Worm (Caenorhabditis elegans) whole organism, L1 larva: ENCODE data around the gene sptl-1.

Experiments used
- C34B4.2 ChIP-seq: sonication (generic microtip); optimal IDR thresholded peaks from 2 replicates; lab custom pipeline; 2017; ENCODE audit warnings: mild to moderate bottlenecking, missing genetic modification characterization, missing compliant biosample characterization
- F16B12.6 ChIP-seq: fragments of 150-350 bp; optimal IDR thresholded peaks from 2 replicates; lab custom pipeline; 2014; ENCODE audit warnings: missing biosample characterization, missing genetic modification characterization
- aha-1 ChIP-seq: fragments of 150-350 bp; optimal IDR thresholded peaks from 2 replicates; lab custom pipeline; 2014; ENCODE audit warnings: missing biosample characterization, missing genetic modification characterization
- aly-2 ChIP-seq: fragments of 150-350 bp; optimal IDR thresholded peaks from 2 replicates; lab custom pipeline; 2014; ENCODE audit warnings: missing biosample characterization, missing genetic modification characterization
- blmp-1 ChIP-seq: fragments of 150-350 bp; optimal IDR thresholded peaks from 2 replicates; lab custom pipeline; 2014; ENCODE audit warnings: missing biosample characterization, missing genetic modification characterization
- ceh-63 ChIP-seq: fragments of 200-800 bp; sonication (Bioruptor generic); optimal IDR thresholded peaks from 2 replicates; lab custom pipeline; 2018; ENCODE audit warnings: mild to moderate bottlenecking, missing genetic modification characterization, missing compliant biosample characterization
- ceh-8 ChIP-seq: fragments of 200-800 bp; sonication (Bioruptor generic); optimal IDR thresholded peaks from 2 replicates; lab custom pipeline; 2018; ENCODE audit warnings: mild to moderate bottlenecking, missing genetic modification characterization, moderate library complexity, missing compliant biosample characterization
- ceh-82 ChIP-seq, 3 experiments: fragments of 150-350 bp in 1 of 3; sonication (generic microtip) in 2 of 3; optimal IDR thresholded peaks; 2 replicates each; lab custom pipeline; 2014 to 2017; ENCODE audit warnings: missing biosample characterization in 3 of 3, missing genetic modification characterization in 3 of 3
- ceh-88 ChIP-seq: fragments of 200-800 bp; sonication (Bioruptor generic); IDR thresholded peaks from 2 replicates; pipeline ENCODE4 v1.3.6; 2022; ENCODE audit warnings: missing genetic modification characterization, missing compliant biosample characterization
- dpl-1 ChIP-seq, 3 experiments: fragments of 150-350 bp in 2 of 3; sonication (generic microtip) in 1 of 3; optimal IDR thresholded peaks; 2 replicates each; lab custom pipeline; 2014 to 2017; ENCODE audit warnings: missing biosample characterization in 3 of 3, missing genetic modification characterization in 3 of 3, missing genetic modification reagents in 3 of 3
- efl-1 ChIP-seq, 4 experiments: fragments of 150-350 bp; optimal IDR thresholded peaks in 3 of 4; peaks in 1 of 4; 1 replicate in 1 of 4; 2 replicates in 3 of 4; lab custom pipeline; 2014; ENCODE audit warnings: missing biosample characterization in 2 of 4, missing genetic modification characterization in 2 of 4, missing genetic modification reagents in 2 of 4
- efl-3 ChIP-seq: fragments of 200-800 bp; sonication (Bioruptor generic); optimal IDR thresholded peaks from 2 replicates; lab custom pipeline; 2018; ENCODE audit warnings: mild to moderate bottlenecking, missing genetic modification characterization, missing compliant biosample characterization
- egl-13 ChIP-seq: sonication (generic microtip); optimal IDR thresholded peaks from 2 replicates; lab custom pipeline; 2016; ENCODE audit warnings: missing genotype, missing genetic modification reagents, missing genetic modification characterization, missing compliant biosample characterization
- elt-3 ChIP-seq, 6 experiments: fragments of 150-350 bp in 1 of 6; sonication (generic microtip); optimal IDR thresholded peaks; 2 replicates each; lab custom pipeline; 2017 to 2018; ENCODE audit warnings: missing biosample characterization in 6 of 6, missing genetic modification characterization in 6 of 6, inconsistent platforms in 1 of 6
- fkh-10 ChIP-seq: sonication (generic microtip); optimal IDR thresholded peaks from 2 replicates; lab custom pipeline; 2017; ENCODE audit warnings: missing biosample characterization, missing genetic modification reagents, missing genetic modification characterization
- fkh-8 ChIP-seq: sonication (generic microtip); optimal IDR thresholded peaks from 2 replicates; lab custom pipeline; 2016; ENCODE audit warnings: mild to moderate bottlenecking, missing genetic modification characterization, missing compliant biosample characterization
- hlh-17 ChIP-seq: fragments of 200-800 bp; sonication (Bioruptor generic); optimal IDR thresholded peaks from 2 replicates; lab custom pipeline; 2018; ENCODE audit warnings: missing genetic modification characterization, mild to moderate bottlenecking, missing compliant biosample characterization, moderate library complexity, borderline replicate concordance
- hlh-4 ChIP-seq: sonication (generic microtip); optimal IDR thresholded peaks from 2 replicates; lab custom pipeline; 2016; ENCODE audit warnings: mild to moderate bottlenecking, missing genetic modification characterization, missing compliant biosample characterization
- irx-1 ChIP-seq: sonication (generic microtip); optimal IDR thresholded peaks from 2 replicates; lab custom pipeline; 2016; ENCODE audit warnings: missing genetic modification characterization, missing compliant biosample characterization
- lin-15B ChIP-seq: fragments of 150-350 bp; sonication (generic microtip); optimal IDR thresholded peaks from 3 replicates; lab custom pipeline; 2014; ENCODE audit warnings: missing biosample characterization, missing genetic modification characterization
- lin-35 ChIP-seq, 2 experiments: fragments of 150-350 bp; optimal IDR thresholded peaks; 2 replicates each; lab custom pipeline; 2014; ENCODE audit warnings: missing biosample characterization in 2 of 2, missing genetic modification characterization in 2 of 2, missing genetic modification reagents in 2 of 2
- lir-3 ChIP-seq: sonication (generic microtip); optimal IDR thresholded peaks from 2 replicates; lab custom pipeline; 2016; ENCODE audit warnings: mild to moderate bottlenecking, missing genetic modification characterization, moderate library complexity, missing compliant biosample characterization; ENCODE audit not compliant: poor library complexity
- mep-1 ChIP-seq: fragments of 150-350 bp; optimal IDR thresholded peaks from 2 replicates; lab custom pipeline; 2014; ENCODE audit warnings: missing biosample characterization, missing genetic modification characterization
- nhr-47 ChIP-seq: sonication (generic microtip); optimal IDR thresholded peaks from 2 replicates; lab custom pipeline; 2016; ENCODE audit warnings: mild to moderate bottlenecking, missing genetic modification characterization, moderate library complexity, missing compliant biosample characterization
- nhr-71 ChIP-seq: sonication (generic microtip); optimal IDR thresholded peaks from 2 replicates; lab custom pipeline; 2016; ENCODE audit warnings: mild to moderate bottlenecking, missing genetic modification characterization, moderate library complexity, missing compliant biosample characterization
- nhr-84 ChIP-seq: sonication (generic microtip); optimal IDR thresholded peaks from 2 replicates; lab custom pipeline; 2017; ENCODE audit warnings: missing biosample characterization, missing genetic modification characterization
- nhr-85 ChIP-seq: sonication (generic microtip); peaks from one replicate; lab custom pipeline; 2016; ENCODE audit warnings: missing genetic modification characterization, inconsistent platforms, missing compliant biosample characterization
- nhr-90 ChIP-seq: sonication (generic microtip); optimal IDR thresholded peaks from 2 replicates; lab custom pipeline; 2016; ENCODE audit warnings: mild to moderate bottlenecking, missing genetic modification characterization, missing compliant biosample characterization; ENCODE audit not compliant: poor library complexity
- pax-3 ChIP-seq: fragments of 200-800 bp; sonication (Bioruptor generic); optimal IDR thresholded peaks from 2 replicates; lab custom pipeline; 2018; ENCODE audit warnings: mild to moderate bottlenecking, missing genetic modification characterization, moderate library complexity, missing compliant biosample characterization
- rnt-1 ChIP-seq: sonication (generic microtip); optimal IDR thresholded peaks from 2 replicates; lab custom pipeline; 2016; ENCODE audit warnings: mild to moderate bottlenecking, missing genetic modification characterization, moderate library complexity, missing compliant biosample characterization
- skn-1 ChIP-seq: fragments of 150-350 bp; optimal IDR thresholded peaks from 2 replicates; lab custom pipeline; 2014; ENCODE audit warnings: missing biosample characterization, missing genetic modification characterization
- snpc-4 ChIP-seq: fragments of 150-350 bp; optimal IDR thresholded peaks from 2 replicates; lab custom pipeline; 2014; ENCODE audit warnings: missing biosample characterization, missing genetic modification characterization
- snu-23 ChIP-seq: sonication (generic microtip); optimal IDR thresholded peaks from 2 replicates; lab custom pipeline; 2016; ENCODE audit warnings: missing genetic modification characterization, missing compliant biosample characterization
- sptf-1 ChIP-seq: fragments of 150-350 bp; optimal IDR thresholded peaks from 2 replicates; lab custom pipeline; 2014; ENCODE audit warnings: missing biosample characterization, missing genetic modification characterization
- sup-37 ChIP-seq: fragments of 200-800 bp; sonication (Bioruptor generic); optimal IDR thresholded peaks from 2 replicates; lab custom pipeline; 2018; ENCODE audit warnings: mild to moderate bottlenecking, missing genetic modification characterization, missing compliant biosample characterization
- unc-130 ChIP-seq: fragments of 150-350 bp; optimal IDR thresholded peaks from 2 replicates; lab custom pipeline; 2017; ENCODE audit warnings: missing biosample characterization, missing genetic modification characterization, inconsistent platforms
- unc-62 ChIP-seq: fragments of 150-350 bp; optimal IDR thresholded peaks from 2 replicates; lab custom pipeline; 2014; ENCODE audit warnings: missing biosample characterization, missing genetic modification reagents, missing genetic modification characterization
- unc-98 ChIP-seq: fragments of 200-800 bp; sonication (Bioruptor generic); IDR thresholded peaks from 2 replicates; pipeline ENCODE4 v1.3.6; 2022; ENCODE audit warnings: missing genetic modification characterization, missing compliant biosample characterization
- vab-15 ChIP-seq: sonication (generic microtip); optimal IDR thresholded peaks from 2 replicates; lab custom pipeline; 2017; ENCODE audit warnings: missing genotype, mild to moderate bottlenecking, missing genetic modification characterization, missing compliant biosample characterization
- zag-1 ChIP-seq: fragments of 150-350 bp; optimal IDR thresholded peaks from 2 replicates; lab custom pipeline; 2014; ENCODE audit warnings: missing biosample characterization, missing genetic modification characterization
- ztf-11 ChIP-seq, 2 experiments: sonication (generic microtip); optimal IDR thresholded peaks; 2 replicates each; lab custom pipeline; 2016 to 2017; ENCODE audit warnings: missing genetic modification characterization in 2 of 2, missing biosample characterization in 1 of 2, missing compliant biosample characterization in 1 of 2

The sptl-1 gene

ce11 chrII:33904-34303 is 17.5 kb upstream of the sptl-1 start, which contains the start of gene F23F1.2:
Gene F23F1.2 (plus strand): TSS chrII:34204.
- no peak for TF ChIP-seq skn-1 (tag; lab: Kevin White, UChicago)
- no peak for TF ChIP-seq nhr-47 (tag; lab: Kevin White, UChicago)
- TF ChIP-seq lir-3 (tag; lab: Kevin White, UChicago) = no peak
- no peak for TF ChIP-seq fkh-8
- no peak for TF ChIP-seq fkh-10 (GFP tag; lab: Kevin White, UChicago)
- TF ChIP-seq blmp-1 (tag; lab: Kevin White, UChicago) = no peak
- TF ChIP-seq nhr-84 (tag; lab: Kevin White, UChicago) = no peak
- TF ChIP-seq vab-15 = no peak
- TF ChIP-seq aha-1 (tag; lab: Kevin White, UChicago) = no peak
- TF ChIP-seq snpc-4 (tag; lab: Kevin White, UChicago) = no peak
- no peak for TF ChIP-seq ceh-63 (GFP tag; lab: Kevin White, UChicago)
- no peak for TF ChIP-seq lin-15B (tag; lab: Kevin White, UChicago)
- TF ChIP-seq nhr-71 (tag; lab: Kevin White, UChicago) = no peak
- TF ChIP-seq unc-98 = no peak
- TF ChIP-seq unc-62 (GFP tag; lab: Kevin White, UChicago) = no peak
- TF ChIP-seq dpl-1 (GFP tag; optimal IDR thresholded peaks at IDR 0.05; lab: Kevin White, UChicago) = no peak
- TF ChIP-seq unc-130 (tag; lab: Kevin White, UChicago) = no peak
- TF ChIP-seq, all 84 proteins: peak for 0

ce11 chrII:37213-37612 is 14.2 kb upstream of the sptl-1 start, which contains the start of gene F23F1.6:
Gene F23F1.6 (minus strand): TSS chrII:37313.
- TF ChIP-seq lir-3 (tag; lab: Kevin White, UChicago) = no peak
- no peak for TF ChIP-seq pax-3
- TF ChIP-seq zag-1 (tag; lab: Kevin White, UChicago) = no peak
- no peak for TF ChIP-seq hlh-17 (GFP tag; lab: Kevin White, UChicago)
- no peak for TF ChIP-seq hlh-4 (tag; lab: Kevin White, UChicago)
- no peak for TF ChIP-seq lin-35 (GFP tag; optimal IDR thresholded peaks at IDR 0.05; lab: Kevin White, UChicago)
- TF ChIP-seq ceh-8 (GFP tag; lab: Kevin White, UChicago) = no peak
- TF ChIP-seq sup-37 (GFP tag; lab: Kevin White, UChicago) = no peak
- TF ChIP-seq egl-13 (tag; lab: Kevin White, UChicago) = no peak
- TF ChIP-seq blmp-1 (tag; lab: Kevin White, UChicago) = no peak

- no peak for TF ChIP-seq nhr-71 (tag; lab: Kevin White, UChicago)
- peak; percentile 61 for TF ChIP-seq nhr-85 (tag; lab: Kevin White, UChicago)
Measured at ce11 chrII:39437-39836, 12.0 kb upstream of the sptl-1 start, which contains the start of gene spp-24. Gene spp-24 (minus strand): TSS chrII:39537.

- TF ChIP-seq aly-2 (tag; lab: Kevin White, UChicago) = peak; percentile 48
- no peak for TF ChIP-seq lir-3 (tag; lab: Kevin White, UChicago)
Measured at ce11 chrII:41914-42313, 9.5 kb upstream of the sptl-1 start, which contains the start of gene F23F1.10. Gene F23F1.10 (minus strand): TSS chrII:41982.

- TF ChIP-seq nhr-85 (tag; lab: Kevin White, UChicago) (peak; percentile 52), nhr-90 (tag; lab: Kevin White, UChicago) (peak; percentile 29), irx-1 (tag; lab: Kevin White, UChicago) (peak; percentile 22), lir-3 (tag; lab: Kevin White, UChicago) (peak; percentile 4), dpl-1 (GFP tag; optimal IDR thresholded peaks at IDR 0.05; lab: Kevin White, UChicago) (peak; percentile 62 to 81 (median 71)), sptf-1 (tag; lab: Kevin White, UChicago) (no peak), vab-15 (no peak), lin-15B (tag; lab: Kevin White, UChicago) (peak; percentile 84), C34B4.2 (tag; lab: Kevin White, UChicago) (no peak), sup-37 (GFP tag; lab: Kevin White, UChicago) (no peak), nhr-84 (tag; lab: Kevin White, UChicago) (no peak), efl-1 (optimal IDR thresholded peaks at IDR 0.05; lab: Kevin White, UChicago) (peak; percentile 77 to 78), efl-1 (GFP tag; optimal IDR thresholded peaks at IDR 0.05 in 1 of 2; lab: Kevin White, UChicago) (peak; percentile 80 to 96), elt-3 (tag; optimal IDR thresholded peaks at IDR 0.05; lab: Kevin White, UChicago) (peak in 1 of 6 experiments; percentile 47), rnt-1 (peak; percentile 56), ztf-11 (tag; optimal IDR thresholded peaks at IDR 0.05; lab: Kevin White, UChicago) (peak in 1 of 2 experiments; percentile 1), mep-1 (tag; lab: Kevin White, UChicago) (peak; percentile 92), unc-130 (tag; lab: Kevin White, UChicago) (peak; percentile 89), efl-3 (GFP tag; lab: Kevin White, UChicago) (no peak), snu-23 (GFP tag; lab: Kevin White, UChicago) (peak; percentile 83), ceh-82 (tag; optimal IDR thresholded peaks at IDR 0.05; lab: Kevin White, UChicago) (peak; percentile 24 to 82 (median 44)), F16B12.6 (tag; lab: Kevin White, UChicago) (peak; percentile 95), fkh-8 (peak; percentile 57), ceh-88 (GFP tag; lab: Robert Waterston, UW) (no peak), nhr-47 (tag; lab: Kevin White, UChicago) (peak; percentile 74)
Measured at ce11 chrII:43640-44039, 7.8 kb upstream of the sptl-1 start, which contains the start of gene nfyc-1. Gene nfyc-1 (plus strand): TSS chrII:43907.
